Worm (Caenorhabditis elegans) whole organism, L2 larva: Measurements from ENCODE around the gene T27E4.7.

Experiments used
- C34F6.9 ChIP-seq: fragments of 150-350 bp; optimal IDR thresholded peaks from 2 replicates; lab custom pipeline; 2014; ENCODE audit warnings: missing biosample characterization, missing genetic modification characterization
- F13H6.1 ChIP-seq: sonication (generic microtip); optimal IDR thresholded peaks from 2 replicates; lab custom pipeline; 2016; ENCODE audit warnings: missing genetic modification characterization, missing compliant biosample characterization
- R02D3.7 ChIP-seq: fragments of 150-350 bp; optimal IDR thresholded peaks from 2 replicates; lab custom pipeline; 2014; ENCODE audit warnings: missing biosample characterization, missing genetic modification characterization
- Y55F3AM.14 ChIP-seq: fragments of 200-800 bp; sonication (Bioruptor generic); optimal IDR thresholded peaks from 2 replicates; lab custom pipeline; 2018; ENCODE audit warnings: mild to moderate bottlenecking, missing genetic modification characterization, missing compliant biosample characterization
- ZK546.5 ChIP-seq: sonication (generic microtip); optimal IDR thresholded peaks from 2 replicates; lab custom pipeline; 2017; ENCODE audit warnings: missing biosample characterization, missing genetic modification characterization
- alr-1 ChIP-seq: fragments of 150-350 bp; optimal IDR thresholded peaks from 2 replicates; lab custom pipeline; 2014; ENCODE audit warnings: missing biosample characterization, missing genetic modification characterization
- aly-2 ChIP-seq: fragments of 150-350 bp; optimal IDR thresholded peaks from 2 replicates; lab custom pipeline; 2014; ENCODE audit warnings: missing biosample characterization, missing genetic modification characterization
- ama-1 ChIP-seq: fragments of 150-350 bp; optimal IDR thresholded peaks from 2 replicates; lab custom pipeline; 2018; ENCODE audit warnings: inconsistent platforms
- blmp-1 ChIP-seq: sonication (generic microtip); optimal IDR thresholded peaks from 2 replicates; lab custom pipeline; 2017; ENCODE audit warnings: missing genetic modification characterization, mild to moderate bottlenecking, missing compliant biosample characterization, antibody characterized with exemption, moderate library complexity; ENCODE audit not compliant: insufficient read depth
- ceh-16 ChIP-seq: fragments of 150-350 bp; optimal IDR thresholded peaks from 2 replicates; lab custom pipeline; 2014; ENCODE audit warnings: missing biosample characterization, missing genetic modification characterization
- ceh-82 ChIP-seq: fragments of 150-350 bp; optimal IDR thresholded peaks from 2 replicates; lab custom pipeline; 2014; ENCODE audit warnings: missing biosample characterization, missing genetic modification characterization
- crh-2 ChIP-seq: sonication (generic microtip); optimal IDR thresholded peaks from 2 replicates; lab custom pipeline; 2017; ENCODE audit warnings: missing biosample characterization, missing genetic modification characterization
- egl-27 ChIP-seq: sonication (generic microtip); optimal IDR thresholded peaks from 3 replicates; lab custom pipeline; 2017; ENCODE audit warnings: missing biosample characterization, missing genetic modification reagents, missing genetic modification characterization
- elt-1 ChIP-seq: fragments of 150-350 bp; optimal IDR thresholded peaks from 2 replicates; lab custom pipeline; 2014; ENCODE audit warnings: missing biosample characterization, missing genetic modification characterization
- elt-3 ChIP-seq: sonication (generic microtip); optimal IDR thresholded peaks from 2 replicates; lab custom pipeline; 2017; ENCODE audit warnings: missing biosample characterization, missing genetic modification characterization
- fos-1 ChIP-seq: fragments of 150-350 bp; optimal IDR thresholded peaks from 2 replicates; lab custom pipeline; 2014; ENCODE audit warnings: missing biosample characterization, missing genetic modification characterization
- gmeb-1 ChIP-seq: fragments of 150-350 bp; optimal IDR thresholded peaks from 2 replicates; lab custom pipeline; 2014; ENCODE audit warnings: missing biosample characterization, missing genetic modification characterization
- lin-11 ChIP-seq: fragments of 150-350 bp; sonication (generic microtip); optimal IDR thresholded peaks from 2 replicates; lab custom pipeline; 2014; ENCODE audit warnings: missing biosample characterization, missing genetic modification characterization, inconsistent platforms, mixed read lengths
- lin-13 ChIP-seq: fragments of 150-350 bp; optimal IDR thresholded peaks from 2 replicates; lab custom pipeline; 2014; ENCODE audit warnings: missing biosample characterization, missing genetic modification reagents, missing genetic modification characterization
- lin-39 ChIP-seq: fragments of 150-350 bp; optimal IDR thresholded peaks from 2 replicates; lab custom pipeline; 2014; ENCODE audit warnings: missing biosample characterization, missing genetic modification reagents, missing genetic modification characterization
- lsy-2 ChIP-seq, 2 experiments: fragments of 150-350 bp in 1 of 2; sonication (generic microtip) in 1 of 2; optimal IDR thresholded peaks; 2 replicates each; lab custom pipeline; 2014 to 2017; ENCODE audit warnings: missing biosample characterization in 2 of 2, missing genetic modification characterization in 2 of 2
- mab-5 ChIP-seq: fragments of 150-350 bp; optimal IDR thresholded peaks from 2 replicates; lab custom pipeline; 2014; ENCODE audit warnings: missing biosample characterization, missing genetic modification characterization
- mbf-1 ChIP-seq: sonication (generic microtip); optimal IDR thresholded peaks from 2 replicates; lab custom pipeline; 2017; ENCODE audit warnings: missing biosample characterization, missing genetic modification characterization
- mdl-1 ChIP-seq, 2 experiments: fragments of 150-350 bp in 1 of 2; sonication (generic microtip) in 1 of 2; optimal IDR thresholded peaks; 2 replicates each; lab custom pipeline; 2017; ENCODE audit warnings: missing biosample characterization in 2 of 2, missing genetic modification characterization in 2 of 2
- nhr-10 ChIP-seq: sonication (generic microtip); optimal IDR thresholded peaks from 2 replicates; lab custom pipeline; 2017; ENCODE audit warnings: missing biosample characterization, missing genetic modification characterization
- nhr-11 ChIP-seq: fragments of 150-350 bp; optimal IDR thresholded peaks from 2 replicates; lab custom pipeline; 2014; ENCODE audit warnings: missing biosample characterization, missing genetic modification characterization
- nhr-12 ChIP-seq: fragments of 150-350 bp; optimal IDR thresholded peaks from 2 replicates; lab custom pipeline; 2014; ENCODE audit warnings: missing biosample characterization, missing genetic modification characterization
- nhr-129 ChIP-seq: fragments of 150-350 bp; optimal IDR thresholded peaks from 2 replicates; lab custom pipeline; 2014; ENCODE audit warnings: missing biosample characterization, missing genetic modification characterization
- nhr-21 ChIP-seq: fragments of 150-350 bp; optimal IDR thresholded peaks from 2 replicates; lab custom pipeline; 2014; ENCODE audit warnings: missing biosample characterization, missing genetic modification characterization
- nhr-23 ChIP-seq: fragments of 150-350 bp; optimal IDR thresholded peaks from 2 replicates; lab custom pipeline; 2014; ENCODE audit warnings: missing biosample characterization, missing genetic modification reagents, missing genetic modification characterization
- nhr-237 ChIP-seq: fragments of 150-350 bp; optimal IDR thresholded peaks from 2 replicates; lab custom pipeline; 2014; ENCODE audit warnings: missing biosample characterization, missing genetic modification characterization
- nhr-25 ChIP-seq: fragments of 150-350 bp; sonication (generic microtip); optimal IDR thresholded peaks from 3 replicates; lab custom pipeline; 2014; ENCODE audit warnings: missing biosample characterization, missing genetic modification characterization
- nhr-6 ChIP-seq: fragments of 150-350 bp; optimal IDR thresholded peaks from 2 replicates; lab custom pipeline; 2014; ENCODE audit warnings: missing biosample characterization, missing genetic modification characterization
- nhr-77 ChIP-seq: fragments of 150-350 bp; optimal IDR thresholded peaks from 2 replicates; lab custom pipeline; 2014; ENCODE audit warnings: missing biosample characterization, missing genetic modification characterization
- sem-4 ChIP-seq: fragments of 150-350 bp; optimal IDR thresholded peaks from 2 replicates; lab custom pipeline; 2014; ENCODE audit warnings: missing biosample characterization, missing genetic modification reagents, missing genetic modification characterization
- sma-3 ChIP-seq: sonication (generic microtip); optimal IDR thresholded peaks from 2 replicates; lab custom pipeline; 2016; ENCODE audit warnings: missing genetic modification reagents, missing genetic modification characterization, missing compliant biosample characterization
- sma-9 ChIP-seq, 2 experiments: fragments of 150-350 bp in 1 of 2; sonication (generic microtip) in 1 of 2; optimal IDR thresholded peaks; 2 replicates each; lab custom pipeline; 2014 to 2016; ENCODE audit warnings: missing genetic modification characterization in 2 of 2, mild to moderate bottlenecking in 1 of 2, missing biosample characterization in 1 of 2, missing compliant biosample characterization in 1 of 2, missing genetic modification reagents in 1 of 2, moderate library complexity in 1 of 2
- snpc-4 ChIP-seq: fragments of 150-350 bp; optimal IDR thresholded peaks from 2 replicates; lab custom pipeline; 2014; ENCODE audit warnings: missing biosample characterization, missing genetic modification characterization
- unc-39 ChIP-seq: fragments of 150-350 bp; optimal IDR thresholded peaks from 2 replicates; lab custom pipeline; 2014; ENCODE audit warnings: missing biosample characterization, missing genetic modification characterization
- unc-55 ChIP-seq: fragments of 150-350 bp; sonication (generic microtip); optimal IDR thresholded peaks from 3 replicates; lab custom pipeline; 2014; ENCODE audit warnings: missing biosample characterization, missing genetic modification reagents, missing genetic modification characterization
- unc-62 ChIP-seq: fragments of 150-350 bp; optimal IDR thresholded peaks from 2 replicates; lab custom pipeline; 2014; ENCODE audit warnings: missing biosample characterization, missing genetic modification reagents, missing genetic modification characterization
- zag-1 ChIP-seq: fragments of 150-350 bp; optimal IDR thresholded peaks from 2 replicates; lab custom pipeline; 2014; ENCODE audit warnings: missing biosample characterization, missing genetic modification characterization
- ztf-4 ChIP-seq: fragments of 150-350 bp; optimal IDR thresholded peaks from 2 replicates; lab custom pipeline; 2014; ENCODE audit warnings: missing biosample characterization, missing genetic modification characterization

The T27E4.7 gene

ce11 chrV:9097213-9097612, 21.1 kb upstream of the T27E4.7 start:
- no peak for TF ChIP-seq alr-1
- no peak for TF ChIP-seq lsy-2 (tag; optimal IDR thresholded peaks at IDR 0.05; lab: Kevin White, UChicago)
- TF ChIP-seq nhr-129 (tag; lab: Kevin White, UChicago): peak; percentile 38
- no peak for TF ChIP-seq ama-1 (lab: Kevin White, UChicago)

- TF ChIP-seq nhr-237 (no peak), nhr-25 (tag; lab: Kevin White, UChicago) (no peak), nhr-21 (tag; lab: Kevin White, UChicago) (no peak), lsy-2 (tag; optimal IDR thresholded peaks at IDR 0.05; lab: Kevin White, UChicago) (no peak), lin-39 (tag; lab: Kevin White, UChicago) (no peak), R02D3.7 (tag; lab: Kevin White, UChicago) (no peak), elt-3 (no peak), crh-2 (tag; lab: Kevin White, UChicago) (no peak), ZK546.5 (tag; lab: Kevin White, UChicago) (no peak), mbf-1 (tag; lab: Kevin White, UChicago) (no peak), F13H6.1 (no peak), sem-4 (tag; lab: Kevin White, UChicago) (no peak), ztf-4 (tag; lab: Kevin White, UChicago) (no peak), nhr-11 (no peak), zag-1 (tag; lab: Kevin White, UChicago) (no peak), aly-2 (tag; lab: Kevin White, UChicago) (no peak), nhr-12 (tag; lab: Kevin White, UChicago) (no peak), nhr-77 (tag; lab: Kevin White, UChicago) (no peak), fos-1 (tag; lab: Kevin White, UChicago) (no peak), elt-1 (tag; lab: Kevin White, UChicago) (no peak)
- TF ChIP-seq, all 48 proteins: peak for 0
Observed at ce11 chrV:9096674-9097073, 20.6 kb upstream of the T27E4.7 start.

- TF ChIP-seq sem-4 (tag; lab: Kevin White, UChicago) (peak; percentile 77), zag-1 (tag; lab: Kevin White, UChicago) (no peak), unc-62 (no peak), mab-5 (tag; lab: Kevin White, UChicago) (peak; percentile 17), C34F6.9 (tag; lab: Kevin White, UChicago) (peak; percentile 86), ceh-16 (tag; lab: Kevin White, UChicago) (no peak), nhr-129 (tag; lab: Kevin White, UChicago) (peak; percentile 88), nhr-6 (tag; lab: Kevin White, UChicago) (peak; percentile 85), unc-39 (tag; lab: Kevin White, UChicago) (no peak), snpc-4 (tag; lab: Kevin White, UChicago) (peak; percentile 68), unc-55 (peak; percentile 29), lin-13 (GFP tag; lab: Kevin White, UChicago) (peak; percentile 73), nhr-21 (tag; lab: Kevin White, UChicago) (peak; percentile 96), mdl-1 (tag; optimal IDR thresholded peaks at IDR 0.05; lab: Kevin White, UChicago) (peak; percentile 63 to 89), nhr-25 (tag; lab: Kevin White, UChicago) (peak; percentile 97), sma-3 (GFP tag; lab: Kevin White, UChicago) (peak; percentile 93), elt-1 (tag; lab: Kevin White, UChicago) (no peak), lin-11 (tag; lab: Kevin White, UChicago) (no peak), lsy-2 (tag; optimal IDR thresholded peaks at IDR 0.05; lab: Kevin White, UChicago) (peak in 1 of 2 experiments; percentile 85), egl-27 (tag; lab: Kevin White, UChicago) (peak; percentile 85), mbf-1 (tag; lab: Kevin White, UChicago) (no peak), ceh-82 (tag; lab: Kevin White, UChicago) (no peak), R02D3.7 (tag; lab: Kevin White, UChicago) (no peak), fos-1 (tag; lab: Kevin White, UChicago) (peak; percentile 70), aly-2 (tag; lab: Kevin White, UChicago) (no peak), crh-2 (tag; lab: Kevin White, UChicago) (peak; percentile 88), ztf-4 (tag; lab: Kevin White, UChicago) (peak; percentile 86), gmeb-1 (peak; percentile 73), sma-9 (GFP tag; optimal IDR thresholded peaks at IDR 0.05; lab: Kevin White, UChicago) (peak; percentile 99), sma-9 (tag; optimal IDR thresholded peaks at IDR 0.05; lab: Kevin White, UChicago) (peak; percentile 34), blmp-1 (tag; lab: Kevin White, UChicago) (peak; percentile 72), nhr-10 (tag; lab: Kevin White, UChicago) (no peak), nhr-77 (tag; lab: Kevin White, UChicago) (no peak), nhr-12 (tag; lab: Kevin White, UChicago) (no peak), F13H6.1 (peak; percentile 96), nhr-23 (tag; lab: Kevin White, UChicago) (no peak), Y55F3AM.14 (GFP tag; lab: Kevin White, UChicago) (peak; percentile 88)
Observed at ce11 chrV:9095613-9096317, 19.6 kb upstream of the T27E4.7 start, which contains the start of gene F21C10.10. Gene F21C10.10 (plus strand): TSS chrV:9096267.
